Worm (Caenorhabditis elegans) whole organism, L3 larva: ENCODE data around the gene arc-1.

Experiments
- R02D3.7 ChIP-seq: fragments of 150-350 bp; optimal IDR thresholded peaks from 2 replicates; lab custom pipeline; 2014; ENCODE audit warnings: missing biosample characterization, missing genetic modification characterization
- ZK546.5 ChIP-seq: sonication (generic microtip); optimal IDR thresholded peaks from 2 replicates; lab custom pipeline; 2017; ENCODE audit warnings: missing biosample characterization, missing genetic modification characterization
- aly-2 ChIP-seq: fragments of 150-350 bp; optimal IDR thresholded peaks from 2 replicates; lab custom pipeline; 2014; ENCODE audit warnings: missing biosample characterization, missing genetic modification characterization
- ama-1 ChIP-seq: fragments of 150-350 bp; optimal IDR thresholded peaks from 2 replicates; lab custom pipeline; 2018
- ceh-28 ChIP-seq: fragments of 150-350 bp; optimal IDR thresholded peaks from 2 replicates; lab custom pipeline; 2014; ENCODE audit warnings: missing biosample characterization, missing genetic modification reagents, missing genetic modification characterization
- ceh-82 ChIP-seq: fragments of 150-350 bp; optimal IDR thresholded peaks from 2 replicates; lab custom pipeline; 2014; ENCODE audit warnings: missing biosample characterization, missing genetic modification characterization
- ceh-9 ChIP-seq: sonication (generic microtip); optimal IDR thresholded peaks from 2 replicates; lab custom pipeline; 2018; ENCODE audit warnings: missing biosample characterization, missing genetic modification characterization
- daf-12 ChIP-seq: fragments of 150-350 bp; optimal IDR thresholded peaks from 2 replicates; lab custom pipeline; 2014; ENCODE audit warnings: missing biosample characterization, missing genetic modification reagents, missing genetic modification characterization
- egl-27 ChIP-seq: sonication (generic microtip); optimal IDR thresholded peaks from 4 replicates; lab custom pipeline; 2017; ENCODE audit warnings: missing biosample characterization, missing genetic modification reagents, missing genetic modification characterization
- egl-5 ChIP-seq: fragments of 150-350 bp; optimal IDR thresholded peaks from 2 replicates; lab custom pipeline; 2017; ENCODE audit warnings: missing biosample characterization, missing genetic modification reagents, missing genetic modification characterization, inconsistent platforms
- elt-2 ChIP-seq: sonication (generic microtip); optimal IDR thresholded peaks from 2 replicates; lab custom pipeline; 2016; ENCODE audit warnings: missing genetic modification reagents, mild to moderate bottlenecking, missing genetic modification characterization, missing compliant biosample characterization
- elt-3 ChIP-seq, 3 experiments: fragments of 150-350 bp in 1 of 3; sonication (generic microtip) in 2 of 3; optimal IDR thresholded peaks; 2 replicates in 2 of 3; 4 replicates in 1 of 3; lab custom pipeline; 2014 to 2017; ENCODE audit warnings: missing biosample characterization in 3 of 3, missing genetic modification characterization in 3 of 3
- eor-1 ChIP-seq, 2 experiments: fragments of 150-350 bp; optimal IDR thresholded peaks; 2 replicates each; lab custom pipeline; 2014 to 2018; ENCODE audit warnings: missing biosample characterization in 2 of 2, missing genetic modification characterization in 2 of 2
- fkh-10 ChIP-seq: sonication (generic microtip); optimal IDR thresholded peaks from 2 replicates; lab custom pipeline; 2017; ENCODE audit warnings: missing biosample characterization, missing genetic modification reagents, missing genetic modification characterization
- fkh-2 ChIP-seq: fragments of 150-350 bp; optimal IDR thresholded peaks from 2 replicates; lab custom pipeline; 2014; ENCODE audit warnings: missing biosample characterization, missing genetic modification reagents, missing genetic modification characterization
- hmg-11 ChIP-seq: sonication (generic microtip); optimal IDR thresholded peaks from 2 replicates; lab custom pipeline; 2016; ENCODE audit warnings: missing genetic modification characterization, missing compliant biosample characterization
- jun-1 ChIP-seq: fragments of 150-350 bp; optimal IDR thresholded peaks from 2 replicates; lab custom pipeline; 2014; ENCODE audit warnings: missing biosample characterization, missing genetic modification reagents, missing genetic modification characterization
- lin-15B ChIP-seq: fragments of 150-350 bp; optimal IDR thresholded peaks from 2 replicates; lab custom pipeline; 2014; ENCODE audit warnings: missing biosample characterization, missing genetic modification characterization
- lin-39 ChIP-seq: fragments of 150-350 bp; optimal IDR thresholded peaks from 2 replicates; lab custom pipeline; 2018; ENCODE audit warnings: missing biosample characterization, missing genetic modification reagents, missing genetic modification characterization
- mdl-1 ChIP-seq: fragments of 150-350 bp; optimal IDR thresholded peaks from 2 replicates; lab custom pipeline; 2014; ENCODE audit warnings: missing biosample characterization, missing genetic modification characterization
- nfya-1 ChIP-seq: sonication (generic microtip); optimal IDR thresholded peaks from 2 replicates; lab custom pipeline; 2017; ENCODE audit warnings: missing genetic modification characterization, mild to moderate bottlenecking, missing compliant biosample characterization, antibody characterized with exemption, moderate library complexity; ENCODE audit not compliant: insufficient read depth
- nhr-11 ChIP-seq: fragments of 150-350 bp; optimal IDR thresholded peaks from 2 replicates; lab custom pipeline; 2014; ENCODE audit warnings: missing biosample characterization, missing genetic modification characterization
- nhr-23 ChIP-seq: fragments of 150-350 bp; optimal IDR thresholded peaks from 2 replicates; lab custom pipeline; 2014; ENCODE audit warnings: missing biosample characterization, missing genetic modification reagents, missing genetic modification characterization
- nhr-237 ChIP-seq: fragments of 150-350 bp; optimal IDR thresholded peaks from 2 replicates; lab custom pipeline; 2014; ENCODE audit warnings: missing biosample characterization, missing genetic modification characterization
- nhr-25 ChIP-seq: sonication (generic microtip); optimal IDR thresholded peaks from 2 replicates; lab custom pipeline; 2017; ENCODE audit warnings: missing biosample characterization, missing genetic modification characterization
- nhr-28 ChIP-seq: fragments of 150-350 bp; optimal IDR thresholded peaks from 2 replicates; lab custom pipeline; 2014; ENCODE audit warnings: missing biosample characterization, missing genetic modification characterization
- nhr-43 ChIP-seq: sonication (generic microtip); optimal IDR thresholded peaks from 2 replicates; lab custom pipeline; 2016; ENCODE audit warnings: mild to moderate bottlenecking, missing genetic modification characterization, missing compliant biosample characterization; ENCODE audit not compliant: poor library complexity, severe bottlenecking
- nhr-76 ChIP-seq: fragments of 150-350 bp; sonication (generic microtip); optimal IDR thresholded peaks from 5 replicates; lab custom pipeline; 2014; ENCODE audit warnings: missing biosample characterization, missing genetic modification characterization
- nhr-77 ChIP-seq: fragments of 150-350 bp; optimal IDR thresholded peaks from 2 replicates; lab custom pipeline; 2014; ENCODE audit warnings: missing biosample characterization, missing genetic modification characterization
- pha-4 ChIP-seq: fragments of 150-350 bp; optimal IDR thresholded peaks from 2 replicates; lab custom pipeline; 2014; ENCODE audit warnings: missing biosample characterization, missing genetic modification reagents, missing genetic modification characterization
- pqm-1 ChIP-seq: fragments of 150-350 bp; optimal IDR thresholded peaks from 2 replicates; lab custom pipeline; 2017; ENCODE audit warnings: missing biosample characterization, missing genetic modification characterization, inconsistent platforms
- sea-2 ChIP-seq: fragments of 150-350 bp; sonication (generic microtip); optimal IDR thresholded peaks from 4 replicates; lab custom pipeline; 2014; ENCODE audit warnings: missing biosample characterization, missing genetic modification reagents, missing genetic modification characterization
- skn-1 ChIP-seq: fragments of 150-350 bp; optimal IDR thresholded peaks from 2 replicates; lab custom pipeline; 2014; ENCODE audit warnings: missing biosample characterization, missing genetic modification characterization
- snpc-4 ChIP-seq: fragments of 150-350 bp; optimal IDR thresholded peaks from 2 replicates; lab custom pipeline; 2014; ENCODE audit warnings: missing biosample characterization, missing genetic modification characterization
- tbx-2 ChIP-seq: sonication (generic microtip); optimal IDR thresholded peaks from 2 replicates; lab custom pipeline; 2016; ENCODE audit warnings: mild to moderate bottlenecking, missing genetic modification characterization, missing compliant biosample characterization
- unc-62 ChIP-seq: fragments of 150-350 bp; sonication (generic microtip); optimal IDR thresholded peaks from 4 replicates; lab custom pipeline; 2014; ENCODE audit warnings: missing biosample characterization, missing genetic modification reagents, missing genetic modification characterization
- zag-1 ChIP-seq: fragments of 150-350 bp; optimal IDR thresholded peaks from 2 replicates; lab custom pipeline; 2014; ENCODE audit warnings: missing biosample characterization, missing genetic modification characterization
- ztf-11 ChIP-seq: fragments of 150-350 bp; optimal IDR thresholded peaks from 2 replicates; lab custom pipeline; 2014; ENCODE audit warnings: missing biosample characterization, missing genetic modification characterization
- ztf-4 ChIP-seq: fragments of 150-350 bp; optimal IDR thresholded peaks from 2 replicates; lab custom pipeline; 2014; ENCODE audit warnings: missing biosample characterization, missing genetic modification characterization

The arc-1 gene

ce11 chrII:9646122-9646555 lies 28.6 kb upstream of the arc-1 start (continued):
- TF ChIP-seq pha-4 (peak; percentile 77), jun-1 (tag; lab: Kevin White, UChicago) (peak; percentile 43), egl-5 (peak; percentile 92), tbx-2 (tag; lab: Kevin White, UChicago) (peak; percentile 30), ceh-82 (tag; lab: Kevin White, UChicago) (no peak), ZK546.5 (tag; lab: Kevin White, UChicago) (no peak), ceh-28 (peak; percentile 85), ztf-4 (tag; lab: Kevin White, UChicago) (no peak), pqm-1 (tag; lab: Kevin White, UChicago) (peak; percentile 13), nhr-23 (tag; lab: Kevin White, UChicago) (peak; percentile 76), aly-2 (tag; lab: Kevin White, UChicago) (no peak), lin-15B (tag; lab: Kevin White, UChicago) (peak; percentile 52), ztf-11 (no peak), fkh-2 (tag; lab: Kevin White, UChicago) (no peak), nhr-28 (tag; lab: Kevin White, UChicago) (no peak), lin-39 (peak; percentile 11), ama-1 (lab: Kevin White, UChicago) (peak; percentile 86), zag-1 (tag; lab: Kevin White, UChicago) (no peak)

ce11 chrII:9646928-9647838 lies 27.6 kb upstream of the arc-1 start, which contains the start of gene sqv-8:
TSS of gene sqv-8 (plus strand) at chrII:9646978.
- TF ChIP-seq lin-15B (tag; lab: Kevin White, UChicago): no peak
- TF ChIP-seq nhr-23 (tag; lab: Kevin White, UChicago): no peak
- peak; percentile 63 for TF ChIP-seq ceh-28
- peak; percentile 73 for TF ChIP-seq elt-2 (tag; lab: Kevin White, UChicago)
- TF ChIP-seq elt-3 (tag; optimal IDR thresholded peaks at IDR 0.05; lab: Kevin White, UChicago): no peak
- peak; percentile 33 for TF ChIP-seq nfya-1 (tag; lab: Kevin White, UChicago)

- TF ChIP-seq lin-15B (tag; lab: Kevin White, UChicago) (no peak), elt-2 (tag; lab: Kevin White, UChicago) (no peak), nhr-43 (tag; lab: Kevin White, UChicago) (no peak), R02D3.7 (tag; lab: Kevin White, UChicago) (no peak), jun-1 (tag; lab: Kevin White, UChicago) (no peak), ama-1 (lab: Kevin White, UChicago) (no peak), mdl-1 (tag; lab: Kevin White, UChicago) (no peak), nhr-25 (no peak), nhr-76 (no peak)
Measured at ce11 chrII:9649191-9649590, 25.6 kb upstream of the arc-1 start, which contains the start of gene ZK1307.9. TSS of gene ZK1307.9 (plus strand) at chrII:9649491.

ce11 chrII:9651700-9652099 lies 23.1 kb upstream of the arc-1 start, which contains the start of gene ZK1307.4:
TSS of gene ZK1307.4 (minus strand) at chrII:9651800.
- TF ChIP-seq nhr-237 (tag; lab: Kevin White, UChicago) (no peak), daf-12 (tag; lab: Kevin White, UChicago) (no peak), nhr-77 (tag; lab: Kevin White, UChicago) (no peak), eor-1 (tag; optimal IDR thresholded peaks at IDR 0.05; lab: Kevin White, UChicago) (no peak), fkh-10 (GFP tag; lab: Kevin White, UChicago) (no peak), skn-1 (tag; lab: Kevin White, UChicago) (no peak), ceh-9 (tag; lab: Kevin White, UChicago) (no peak)

ce11 chrII:9652919-9653318 lies 21.9 kb upstream of the arc-1 start, which contains the start of gene ZK1307.3:
TSS of gene ZK1307.3 (minus strand) at chrII:9653019.
- no peak for TF ChIP-seq snpc-4 (tag; lab: Kevin White, UChicago)
- TF ChIP-seq nhr-11 (tag; lab: Kevin White, UChicago): no peak
- TF ChIP-seq nhr-23 (tag; lab: Kevin White, UChicago): no peak
- TF ChIP-seq ztf-11: no peak
- TF ChIP-seq hmg-11: no peak
- TF ChIP-seq ztf-4 (tag; lab: Kevin White, UChicago): no peak
- TF ChIP-seq nhr-25: no peak
- TF ChIP-seq fkh-2 (tag; lab: Kevin White, UChicago): no peak
- TF ChIP-seq egl-27 (tag; lab: Kevin White, UChicago): no peak
- no peak for TF ChIP-seq sea-2 (GFP tag; lab: Kevin White, UChicago)
- TF ChIP-seq elt-3 (tag; optimal IDR thresholded peaks at IDR 0.05; lab: Kevin White, UChicago): no peak
- no peak for TF ChIP-seq elt-2 (tag; lab: Kevin White, UChicago)
- no peak for TF ChIP-seq R02D3.7 (tag; lab: Kevin White, UChicago)
- no peak for TF ChIP-seq eor-1 (tag; optimal IDR thresholded peaks at IDR 0.05; lab: Kevin White, UChicago)
- no peak for TF ChIP-seq nhr-76
- TF ChIP-seq ZK546.5 (tag; lab: Kevin White, UChicago): no peak
- no peak for TF ChIP-seq unc-62 (GFP tag; lab: Kevin White, UChicago)
- no peak for TF ChIP-seq ceh-9 (tag; lab: Kevin White, UChicago)
- no peak for TF ChIP-seq ceh-28
